Fruit fly (Drosophila melanogaster) whole organism, larva: Measurements from ENCODE around the gene Gdi.

ENCODE experiments used
- noc ChIP-seq: fragments of 200-800 bp; sonication (Bioruptor generic); optimal IDR thresholded peaks from 3 replicates; lab custom pipeline; 2019; ENCODE audit warnings: missing biosample characterization, mild to moderate bottlenecking, missing genetic modification characterization, moderate library complexity

Gene Gdi

dm6 chr2L:9509653-9510052 lies 15.0 kb upstream of the Gdi start:
- no peak for TF ChIP-seq noc

DNA sequence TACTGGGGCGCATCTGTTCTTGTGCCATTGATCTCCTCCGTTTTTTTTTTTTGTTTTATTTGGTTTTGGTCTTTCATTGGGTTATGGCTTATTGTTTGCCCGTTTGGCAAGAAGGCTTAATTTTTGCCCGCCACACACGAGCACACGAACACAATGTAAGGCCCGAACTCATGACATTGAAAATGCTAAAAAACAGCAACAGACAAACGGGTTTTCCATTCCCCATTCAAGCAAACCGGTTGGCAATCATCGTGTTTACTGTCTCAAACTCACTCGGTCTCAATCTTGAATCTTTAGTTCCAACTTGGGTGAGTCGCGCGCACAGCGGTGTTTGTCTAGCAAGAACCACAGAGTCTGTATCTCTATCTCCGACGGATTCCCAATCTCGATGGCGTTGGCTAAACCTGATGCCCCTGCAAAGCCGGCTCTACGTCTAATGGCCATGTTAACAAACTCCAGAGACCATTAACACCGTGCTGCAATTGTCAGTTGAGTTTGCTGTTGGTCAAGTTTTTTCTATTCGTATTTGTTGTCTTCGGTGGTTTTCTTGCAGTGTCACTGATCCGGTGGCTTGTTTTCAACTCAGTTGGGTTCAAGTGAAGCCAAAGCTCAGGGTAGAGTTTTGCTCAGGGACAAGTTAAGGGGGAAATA lies 14.0 kb upstream of the Gdi start:
- no peak for TF ChIP-seq noc

DNA sequence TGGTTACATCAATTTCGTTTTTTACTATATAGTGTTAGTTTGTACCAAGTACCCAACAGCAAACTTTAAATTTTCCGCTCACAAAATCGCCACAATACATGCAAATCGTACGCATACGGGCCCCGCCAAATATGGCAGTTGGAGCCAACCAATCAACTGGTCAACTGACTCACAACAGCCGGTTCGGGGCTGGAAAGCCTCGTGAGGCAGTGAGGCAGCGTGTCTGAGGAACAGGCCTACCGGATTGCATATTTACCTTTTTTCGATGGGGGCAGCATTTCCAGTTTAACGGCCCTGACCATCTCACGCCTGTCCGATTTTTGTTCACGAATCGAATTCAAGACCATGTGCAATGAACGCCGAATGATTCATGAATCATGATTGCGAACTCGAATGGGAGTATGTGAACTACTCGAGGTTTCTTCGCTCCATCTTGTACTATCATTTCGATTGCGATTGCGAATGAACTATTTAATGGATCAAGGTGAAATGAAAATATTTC lies 11.9 kb upstream of the Gdi start:
- no peak for TF ChIP-seq noc

- TF ChIP-seq noc, result no peak
Measured at dm6 chr2L:9505372-9506103, 10.9 kb upstream of the Gdi start.

- peak; percentile 64 for TF ChIP-seq noc
Measured at dm6 chr2L:9502786-9503443, 8.2 kb upstream of the Gdi start.

DNA sequence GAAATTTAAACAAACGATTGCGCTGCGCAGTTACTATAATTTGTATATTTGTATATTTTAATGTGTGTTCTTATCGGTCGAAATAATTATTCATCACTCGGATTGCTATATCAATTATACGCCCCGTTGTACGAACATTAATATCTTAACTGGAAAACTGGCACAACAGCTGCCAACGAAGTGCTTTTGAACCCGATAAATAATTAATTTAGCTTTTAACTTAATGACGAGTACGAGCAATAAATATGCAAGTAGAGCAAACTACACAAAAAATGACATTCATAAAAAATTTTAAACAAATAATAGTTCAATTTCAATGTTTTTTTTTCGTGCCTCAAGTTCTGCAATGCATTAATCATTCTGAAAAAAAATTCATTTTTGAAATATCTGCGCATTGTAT lies 5.8 kb upstream of the Gdi start:
- no peak for TF ChIP-seq noc

DNA sequence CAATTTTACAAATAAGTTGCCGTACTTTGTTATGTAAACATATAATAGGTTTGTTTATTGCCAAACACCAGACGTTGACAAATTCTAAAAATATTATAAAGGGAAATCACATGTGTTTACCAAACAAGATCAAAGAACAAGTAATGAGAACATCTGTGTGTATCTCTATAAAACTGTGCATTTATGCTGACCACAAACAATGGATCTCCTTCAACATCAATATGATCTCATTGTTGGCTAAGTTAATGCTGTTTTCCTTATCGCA lies 4.2 kb upstream of the Gdi start:
- no peak for TF ChIP-seq noc

DNA sequence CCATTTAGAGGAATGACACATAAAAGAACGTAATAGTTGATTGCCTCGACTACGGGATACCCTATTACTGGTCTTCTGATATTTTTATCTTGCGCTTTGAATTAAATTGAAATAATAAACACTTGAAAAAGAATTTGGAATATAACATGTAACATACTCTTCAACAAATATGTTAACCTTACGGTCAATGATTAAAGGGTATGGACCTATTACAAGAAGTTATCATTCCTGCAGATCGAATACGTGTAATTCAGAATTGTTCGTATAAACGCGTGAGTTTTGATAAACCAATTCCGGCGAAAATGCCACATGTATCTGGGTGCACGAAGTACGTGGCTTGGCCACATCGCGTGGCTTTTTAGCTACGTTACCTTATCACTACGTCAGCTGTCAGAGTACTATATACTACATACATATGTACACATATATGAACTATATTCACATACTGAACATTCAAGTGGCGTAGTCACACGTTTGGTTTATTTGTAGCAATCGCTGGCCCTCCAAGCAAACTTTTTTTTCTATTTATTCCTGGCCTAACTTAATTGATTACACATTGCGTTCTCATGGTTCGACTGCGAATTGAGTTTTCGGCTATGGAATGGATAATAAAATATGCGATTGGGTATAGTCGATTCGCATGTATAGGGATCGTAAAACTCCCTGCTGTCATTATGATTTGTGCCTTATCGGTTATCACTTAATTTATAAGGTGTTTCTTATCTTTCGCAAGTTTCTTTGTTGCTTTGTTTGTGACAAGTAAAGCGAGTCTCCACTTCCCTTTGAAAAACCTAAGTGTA lies 3.7 kb upstream of the Gdi start:
- peak; percentile 82 for TF ChIP-seq noc

DNA sequence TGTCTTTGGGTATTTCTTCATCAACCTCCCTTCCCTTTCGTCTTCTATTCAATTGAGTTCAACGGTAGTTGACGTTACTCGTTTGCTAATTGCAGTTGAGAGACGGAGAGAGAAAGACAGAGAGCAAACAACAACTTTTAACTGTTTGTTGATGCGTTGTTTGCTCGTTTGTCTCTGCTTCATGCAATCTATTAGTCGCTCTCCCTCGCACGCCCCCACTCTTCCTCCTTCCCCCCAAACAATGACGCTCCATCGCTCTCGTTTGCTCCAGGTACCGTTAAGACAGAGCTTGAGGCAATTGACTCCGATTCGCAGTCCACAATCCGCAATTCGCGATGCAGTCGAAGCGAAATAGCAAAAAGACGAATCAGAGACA lies 2.6 kb upstream of the Gdi start:
- TF ChIP-seq noc, result no peak

- no peak for TF ChIP-seq noc
Measured at dm6 chr2L:9496378-9497284, 2.0 kb upstream of the Gdi start.

DNA sequence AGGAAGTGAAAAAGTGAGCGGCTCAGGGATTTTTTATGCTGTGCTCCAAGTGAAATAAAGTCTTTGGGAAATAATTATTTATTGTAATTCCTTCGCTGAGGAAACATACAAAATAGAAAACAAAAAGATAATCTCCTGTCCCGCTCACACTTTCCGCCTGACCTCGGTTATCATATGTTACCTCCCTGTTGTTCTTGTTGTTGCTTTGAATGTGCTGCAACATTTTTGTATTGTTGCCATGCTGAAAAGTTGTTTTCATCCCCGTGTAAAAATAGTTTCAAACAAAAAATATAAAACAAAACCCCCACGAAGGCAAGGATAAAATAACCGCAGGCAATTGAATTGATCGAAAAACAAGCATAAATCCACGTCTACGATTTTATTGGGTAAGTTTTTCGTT lies 1.2 kb upstream of the Gdi start:
- no peak for TF ChIP-seq noc

DNA sequence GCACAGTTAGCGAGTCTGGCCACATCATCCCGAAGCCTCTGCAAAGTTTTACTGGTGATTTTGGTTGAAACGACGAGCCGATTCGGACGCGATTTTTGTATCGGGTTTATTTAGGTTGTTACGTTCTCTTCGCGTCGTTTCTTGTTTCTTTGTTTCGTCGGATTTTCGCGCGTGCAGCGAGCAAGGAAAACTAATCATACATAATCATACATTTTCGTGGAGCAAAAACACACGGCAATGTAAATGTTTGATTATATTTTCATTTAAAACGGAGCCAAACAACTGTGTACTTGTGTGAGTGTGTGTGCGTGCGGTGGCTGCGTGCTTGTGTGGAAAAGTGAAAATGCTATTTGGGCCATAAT lies 723 bp upstream of the Gdi start, which contains the start of gene CG33298:
TSS of gene CG33298 (plus strand) at position 57 of the 362 bp plus-strand sequence.
- TF ChIP-seq noc, result no peak

dm6 chr2L:9493375-9494263 lies 1.1 kb downstream of the Gdi start:
- peak; percentile 77 for TF ChIP-seq noc

dm6 chr2L:9490788-9491187 lies 3.9 kb downstream of the Gdi start:
- no peak for TF ChIP-seq noc

dm6 chr2L:9487468-9487867 lies 7.2 kb downstream of the Gdi start:
- TF ChIP-seq noc, result no peak
